Fruit fly (Drosophila melanogaster): ENCODE data around the gene Qsox2.

Qsox2 gene

DNA sequence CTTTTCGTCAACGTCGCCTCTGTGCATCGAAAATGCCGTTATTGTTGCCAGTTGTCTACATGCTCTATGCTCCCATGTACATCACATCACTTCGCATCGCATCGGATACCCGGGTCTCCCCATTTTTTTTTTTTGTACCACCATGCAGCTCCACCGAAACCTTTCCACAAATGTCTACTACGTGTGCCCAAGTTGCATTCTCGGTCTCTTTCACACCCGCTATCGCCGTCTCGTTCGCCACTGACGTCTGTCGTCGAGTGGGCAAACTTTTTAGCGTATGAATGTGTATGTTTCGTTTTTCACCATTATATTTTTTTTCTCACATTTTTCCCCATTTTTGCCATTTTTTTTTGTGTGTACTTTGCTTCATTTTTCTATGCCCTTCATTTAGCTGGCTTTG is 21.1 kb upstream of the Qsox2 start:
- TF ChIP-seq CG12768 (GFP tag; optimal IDR thresholded peaks at IDR 0.05) (no peak), cic (GFP tag; optimal IDR thresholded peaks at IDR 0.05) (no peak), CG11617 (GFP tag; optimal IDR thresholded peaks at IDR 0.05) (no peak), CG7045 (GFP tag; optimal IDR thresholded peaks at IDR 0.05) (no peak), tj (GFP tag; optimal IDR thresholded peaks at IDR 0.05) (no peak), ovo (GFP tag; optimal IDR thresholded peaks at IDR 0.05) (no peak), Hr96 (GFP tag; optimal IDR thresholded peaks at IDR 0.05) (no peak), bab1 (GFP tag; optimal IDR thresholded peaks at IDR 0.05) (no peak), CG5204 (GFP tag; optimal IDR thresholded peaks at IDR 0.05) (no peak), CG14711 (tag; optimal IDR thresholded peaks at IDR 0.05) (no peak)

- TF ChIP-seq CG7101 (tag; optimal IDR thresholded peaks at IDR 0.05) (no peak), CG12768 (GFP tag; optimal IDR thresholded peaks at IDR 0.05) (no peak), CG11617 (GFP tag; optimal IDR thresholded peaks at IDR 0.05) (no peak), Hr96 (GFP tag; optimal IDR thresholded peaks at IDR 0.05) (no peak)
Measured at dm6 chr3R:21893929-21894328, 19.6 kb upstream of the Qsox2 start.

- TF ChIP-seq tj (GFP tag; optimal IDR thresholded peaks at IDR 0.05) (peak; percentile 77), CG12768 (GFP tag; optimal IDR thresholded peaks at IDR 0.05) (no peak)
Measured at dm6 chr3R:21895961-21896875, 17.3 kb upstream of the Qsox2 start.

DNA sequence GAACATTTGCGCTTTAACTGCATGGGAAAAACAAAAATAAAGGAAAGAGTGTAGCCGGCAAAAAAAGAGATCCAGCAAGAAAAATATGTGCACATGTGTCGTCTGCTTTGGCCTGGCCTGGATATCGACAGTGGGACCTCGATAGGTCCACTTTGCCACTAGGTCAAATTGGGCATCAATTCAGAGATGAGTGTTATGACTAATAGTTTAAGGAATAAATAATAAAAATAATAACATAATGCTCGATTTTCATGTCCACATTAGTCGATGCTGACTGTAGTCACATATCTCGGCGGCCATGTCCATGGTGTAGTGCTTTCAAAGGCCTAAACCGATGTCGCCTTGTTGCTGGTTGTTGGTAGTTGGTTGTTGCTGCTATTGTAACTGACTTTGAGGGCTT is 16.0 kb upstream of the Qsox2 start:
- TF ChIP-seq CG7101 (tag; optimal IDR thresholded peaks at IDR 0.05), result peak; percentile 61
- TF ChIP-seq pad (GFP tag; optimal IDR thresholded peaks at IDR 0.05), result peak; percentile 12
- no peak for TF ChIP-seq Crg-1 (GFP tag; optimal IDR thresholded peaks at IDR 0.05)
- TF ChIP-seq Clk (GFP tag; optimal IDR thresholded peaks at IDR 0.05), result no peak
- peak; percentile 44 for TF ChIP-seq CG14711 (tag; optimal IDR thresholded peaks at IDR 0.05)
- TF ChIP-seq Hr96 (GFP tag; optimal IDR thresholded peaks at IDR 0.05), result peak; percentile 44
- TF ChIP-seq CG12768 (GFP tag; optimal IDR thresholded peaks at IDR 0.05), result no peak
- TF ChIP-seq cnc (optimal IDR thresholded peaks at IDR 0.05), result no peak
- TF ChIP-seq CG33017 (tag; optimal IDR thresholded peaks at IDR 0.05), result no peak
- peak; percentile 76 for TF ChIP-seq tj (GFP tag; optimal IDR thresholded peaks at IDR 0.05)
- no peak for TF ChIP-seq toe (GFP tag; optimal IDR thresholded peaks at IDR 0.05)
- no peak for TF ChIP-seq CG5204 (GFP tag; optimal IDR thresholded peaks at IDR 0.05)
- peak; percentile 52 for TF ChIP-seq bab1 (GFP tag; optimal IDR thresholded peaks at IDR 0.05)
- no peak for TF ChIP-seq CG11617 (GFP tag; optimal IDR thresholded peaks at IDR 0.05)

- TF ChIP-seq Clk (GFP tag; optimal IDR thresholded peaks at IDR 0.05), result no peak
- no peak for TF ChIP-seq CG7101 (tag; optimal IDR thresholded peaks at IDR 0.05)
- no peak for TF ChIP-seq Hr96 (GFP tag; optimal IDR thresholded peaks at IDR 0.05)
- no peak for TF ChIP-seq cic (GFP tag; optimal IDR thresholded peaks at IDR 0.05)
- TF ChIP-seq CG12768 (GFP tag; optimal IDR thresholded peaks at IDR 0.05), result no peak
- no peak for TF ChIP-seq bab1 (GFP tag; optimal IDR thresholded peaks at IDR 0.05)
- no peak for TF ChIP-seq CG1620 (GFP tag; optimal IDR thresholded peaks at IDR 0.05)
- TF ChIP-seq CG5204 (GFP tag; optimal IDR thresholded peaks at IDR 0.05), result no peak
- no peak for TF ChIP-seq kay (GFP tag; ENCODE audit: borderline replicate concordance)
- TF ChIP-seq CG7045 (GFP tag; optimal IDR thresholded peaks at IDR 0.05), result no peak
- TF ChIP-seq CG14711 (tag; optimal IDR thresholded peaks at IDR 0.05), result no peak
- no peak for TF ChIP-seq pad (GFP tag; optimal IDR thresholded peaks at IDR 0.05)
- no peak for TF ChIP-seq ovo (GFP tag; optimal IDR thresholded peaks at IDR 0.05)
- TF ChIP-seq toe (GFP tag; optimal IDR thresholded peaks at IDR 0.05), result no peak
- TF ChIP-seq tj (GFP tag; optimal IDR thresholded peaks at IDR 0.05), result no peak
- no peak for TF ChIP-seq CG33017 (tag; optimal IDR thresholded peaks at IDR 0.05)
- no peak for TF ChIP-seq cnc (optimal IDR thresholded peaks at IDR 0.05)
- TF ChIP-seq Crg-1 (GFP tag; optimal IDR thresholded peaks at IDR 0.05), result no peak
- TF ChIP-seq CG11617 (GFP tag; optimal IDR thresholded peaks at IDR 0.05), result no peak
Measured at dm6 chr3R:21898758-21899157, 14.8 kb upstream of the Qsox2 start.

- no peak for TF ChIP-seq CG7101 (tag; optimal IDR thresholded peaks at IDR 0.05)
- TF ChIP-seq CG14711 (tag; optimal IDR thresholded peaks at IDR 0.05), result no peak
- no peak for TF ChIP-seq bab1 (GFP tag; optimal IDR thresholded peaks at IDR 0.05)
- no peak for TF ChIP-seq Hr96 (GFP tag; optimal IDR thresholded peaks at IDR 0.05)
- no peak for TF ChIP-seq cic (GFP tag; optimal IDR thresholded peaks at IDR 0.05)
- no peak for TF ChIP-seq tj (GFP tag; optimal IDR thresholded peaks at IDR 0.05)
- TF ChIP-seq CG11617 (GFP tag; optimal IDR thresholded peaks at IDR 0.05), result no peak
- TF ChIP-seq pad (GFP tag; optimal IDR thresholded peaks at IDR 0.05), result no peak
- TF ChIP-seq Mnt (GFP tag; optimal IDR thresholded peaks at IDR 0.05), result no peak
- TF ChIP-seq CG7045 (GFP tag; optimal IDR thresholded peaks at IDR 0.05), result no peak
- no peak for TF ChIP-seq Clk (GFP tag; optimal IDR thresholded peaks at IDR 0.05)
- no peak for TF ChIP-seq toe (GFP tag; optimal IDR thresholded peaks at IDR 0.05)
- no peak for TF ChIP-seq cnc (optimal IDR thresholded peaks at IDR 0.05)
- no peak for TF ChIP-seq CG1620 (GFP tag; optimal IDR thresholded peaks at IDR 0.05)
- no peak for TF ChIP-seq CG5204 (GFP tag; optimal IDR thresholded peaks at IDR 0.05)
- no peak for TF ChIP-seq CG33017 (tag; optimal IDR thresholded peaks at IDR 0.05)
Measured at dm6 chr3R:21899170-21899575, 14.4 kb upstream of the Qsox2 start.

All from whole organism, adult.